Worm (Caenorhabditis elegans): Measurements from ENCODE around the gene M01H9.5.
A peak's percentile ranks its signal among the peaks of the same experiment; 100 is the strongest.

The M01H9.5 gene

ce11 chrIV:4449843-4450242, 15.4 kb upstream of the M01H9.5 start (continued):
- TF ChIP-seq lin-35 (GFP tag; optimal IDR thresholded peaks at IDR 0.05) (no peak), unc-130 (tag; optimal IDR thresholded peaks at IDR 0.05) (no peak), xbp-1 (tag; optimal IDR thresholded peaks at IDR 0.05) (no peak), lin-13 (GFP tag; optimal IDR thresholded peaks at IDR 0.05) (no peak), C16A3.4 (tag; optimal IDR thresholded peaks at IDR 0.05) (no peak), aha-1 (tag; optimal IDR thresholded peaks at IDR 0.05) (no peak), ceh-8 (GFP tag; optimal IDR thresholded peaks at IDR 0.05) (no peak), nhr-12 (tag; optimal IDR thresholded peaks at IDR 0.05) (no peak), unc-30 (tag; optimal IDR thresholded peaks at IDR 0.05) (no peak), Y116A8C.19 (tag; optimal IDR thresholded peaks at IDR 0.05; ENCODE audit: borderline replicate concordance) (no peak), jun-1 (tag; optimal IDR thresholded peaks at IDR 0.05) (no peak), vab-15 (tag; optimal IDR thresholded peaks at IDR 0.05) (no peak), nhr-85 (tag) (peak; percentile 4), pqm-1 (tag; optimal IDR thresholded peaks at IDR 0.05) (no peak), ceh-88 (GFP tag; IDR thresholded peaks at IDR 0.05) (no peak), snpc-4 (tag; optimal IDR thresholded peaks at IDR 0.05) (no peak), mab-9 (GFP tag; IDR thresholded peaks at IDR 0.05) (no peak), lin-14 (GFP tag; optimal IDR thresholded peaks at IDR 0.05) (no peak), pag-3 (tag; optimal IDR thresholded peaks at IDR 0.05; ENCODE audit: borderline replicate concordance, insufficient read depth) (no peak), nhr-28 (tag; optimal IDR thresholded peaks at IDR 0.05) (no peak), fkh-4 (tag; optimal IDR thresholded peaks at IDR 0.05; ENCODE audit: borderline replicate concordance) (no peak), nhr-90 (tag; optimal IDR thresholded peaks at IDR 0.05; ENCODE audit: poor library complexity) (peak; percentile 45), dsc-1 (tag; optimal IDR thresholded peaks at IDR 0.05) (no peak), pax-3 (tag; optimal IDR thresholded peaks at IDR 0.05) (peak; percentile 6), blmp-1 (tag; optimal IDR thresholded peaks at IDR 0.05) (peak; percentile 3), fos-1 (tag; optimal IDR thresholded peaks at IDR 0.05) (no peak), isw-1 (GFP tag; IDR thresholded peaks at IDR 0.05) (no peak), lir-3 (tag; optimal IDR thresholded peaks at IDR 0.05; ENCODE audit: poor library complexity) (no peak), nhr-47 (tag; optimal IDR thresholded peaks at IDR 0.05) (peak; percentile 20), irx-1 (tag; optimal IDR thresholded peaks at IDR 0.05) (no peak), sox-4 (tag; optimal IDR thresholded peaks at IDR 0.05) (no peak), nhr-19 (GFP tag; conservative IDR thresholded peaks at IDR 0.05) (no peak), fkh-10 (GFP tag; optimal IDR thresholded peaks at IDR 0.05) (no peak), fkh-8 (tag; optimal IDR thresholded peaks at IDR 0.05) (no peak), tbx-2 (tag; optimal IDR thresholded peaks at IDR 0.05) (no peak), ceh-82 (tag; optimal IDR thresholded peaks at IDR 0.05) (no peak), unc-98 (GFP tag; IDR thresholded peaks at IDR 0.05) (no peak), unc-62 (GFP tag; optimal IDR thresholded peaks at IDR 0.05) (no peak), ama-1 (optimal IDR thresholded peaks at IDR 0.05) (no peak), nhr-237 (tag; optimal IDR thresholded peaks at IDR 0.05) (no peak), ets-5 (GFP tag; IDR thresholded peaks at IDR 0.05) (no peak), ceh-90 (tag; optimal IDR thresholded peaks at IDR 0.05) (no peak), egl-13 (tag; optimal IDR thresholded peaks at IDR 0.05) (no peak), nhr-20 (tag; optimal IDR thresholded peaks at IDR 0.05) (peak; percentile 11), elt-2 (tag; optimal IDR thresholded peaks at IDR 0.05) (peak; percentile 41), ceh-63 (GFP tag; optimal IDR thresholded peaks at IDR 0.05) (no peak), elt-3 (tag; optimal IDR thresholded peaks at IDR 0.05) (peak in 1 of 6 experiments; percentile 10), sup-37 (GFP tag; optimal IDR thresholded peaks at IDR 0.05) (no peak)

Data from whole organism, L1 larva.